Fruit fly (Drosophila melanogaster) whole organism: ENCODE measurements around the gene CycT.

Experiments
- CG8478 ChIP-seq: fragments of >200 bp; optimal IDR thresholded peaks from 2 replicates; lab custom pipeline; 2018; ENCODE audit warnings: inconsistent platforms
- Dll ChIP-seq: fragments of >200 bp; optimal IDR thresholded peaks from 2 replicates; lab custom pipeline; 2017
- psq ChIP-seq: fragments of >200 bp; optimal IDR thresholded peaks from 2 replicates; lab custom pipeline; 2017

- TF ChIP-seq psq (lab: Kevin White, UChicago) (no peak), CG8478 (lab: Kevin White, UChicago) (no peak), Dll (no peak)
These were observed 12.9 kb upstream of the CycT start for dm6 chr3L:17570547-17570873.
